Fruit fly (Drosophila melanogaster) whole organism, pupa: ENCODE measurements around the gene CG4101.

ENCODE experiments used
- CG10348 ChIP-seq: fragments of 200-800 bp; sonication (Bioruptor generic); IDR thresholded peaks from 2 replicates; pipeline ENCODE4 v1.3.6; 2022; ENCODE audit warnings: missing biosample characterization, missing genetic modification characterization
- CG12605 ChIP-seq: fragments of 200-800 bp; sonication (Bioruptor generic); IDR thresholded peaks from 2 replicates; pipeline ENCODE4 v1.3.6; 2022; ENCODE audit warnings: missing biosample characterization, missing genetic modification characterization
- CG15710 ChIP-seq: fragments of 200-800 bp; sonication (Bioruptor generic); optimal IDR thresholded peaks from 2 replicates; lab custom pipeline; 2018; ENCODE audit warnings: missing biosample characterization, mild to moderate bottlenecking, missing genetic modification characterization, moderate library complexity
- CG34367 ChIP-seq: fragments of 200-800 bp; sonication (Bioruptor generic); optimal IDR thresholded peaks from 2 replicates; lab custom pipeline; 2018; ENCODE audit warnings: missing biosample characterization, mild to moderate bottlenecking, missing genetic modification characterization
- CG4496 ChIP-seq: fragments of 200-800 bp; sonication (Bioruptor generic); IDR thresholded peaks from 3 replicates; pipeline ENCODE4 v1.3.6; 2022; ENCODE audit warnings: missing biosample characterization, missing genetic modification characterization
- CG8301 ChIP-seq: fragments of 200-800 bp; sonication (Bioruptor generic); optimal IDR thresholded peaks from 2 replicates; lab custom pipeline; 2018; ENCODE audit warnings: missing biosample characterization, mild to moderate bottlenecking, missing genetic modification characterization
- Ets98B ChIP-seq: fragments of 200-800 bp; sonication (Bioruptor generic); IDR thresholded peaks from 2 replicates; pipeline ENCODE4 v1.3.6; 2022; ENCODE audit warnings: missing biosample characterization, missing genetic modification characterization
- Pif1A ChIP-seq: fragments of 200-800 bp; sonication (Bioruptor generic); optimal IDR thresholded peaks from 3 replicates; lab custom pipeline; 2016; ENCODE audit warnings: missing biosample characterization, missing genetic modification characterization
- Pif1B ChIP-seq: fragments of 200-800 bp; sonication (Bioruptor generic); optimal IDR thresholded peaks from 3 replicates; lab custom pipeline; 2016; ENCODE audit warnings: missing biosample characterization, missing genetic modification characterization
- Snoo ChIP-seq: fragments of 200-800 bp; sonication (Bioruptor generic); optimal IDR thresholded peaks from 3 replicates; lab custom pipeline; 2017; ENCODE audit warnings: missing biosample characterization, mild to moderate bottlenecking, missing genetic modification characterization, inconsistent platforms
- fd96Ca ChIP-seq: fragments of 200-800 bp; sonication (Bioruptor generic); IDR thresholded peaks from 3 replicates; pipeline ENCODE4 v1.3.6; 2022; ENCODE audit warnings: missing biosample characterization, missing genetic modification characterization

DNA sequence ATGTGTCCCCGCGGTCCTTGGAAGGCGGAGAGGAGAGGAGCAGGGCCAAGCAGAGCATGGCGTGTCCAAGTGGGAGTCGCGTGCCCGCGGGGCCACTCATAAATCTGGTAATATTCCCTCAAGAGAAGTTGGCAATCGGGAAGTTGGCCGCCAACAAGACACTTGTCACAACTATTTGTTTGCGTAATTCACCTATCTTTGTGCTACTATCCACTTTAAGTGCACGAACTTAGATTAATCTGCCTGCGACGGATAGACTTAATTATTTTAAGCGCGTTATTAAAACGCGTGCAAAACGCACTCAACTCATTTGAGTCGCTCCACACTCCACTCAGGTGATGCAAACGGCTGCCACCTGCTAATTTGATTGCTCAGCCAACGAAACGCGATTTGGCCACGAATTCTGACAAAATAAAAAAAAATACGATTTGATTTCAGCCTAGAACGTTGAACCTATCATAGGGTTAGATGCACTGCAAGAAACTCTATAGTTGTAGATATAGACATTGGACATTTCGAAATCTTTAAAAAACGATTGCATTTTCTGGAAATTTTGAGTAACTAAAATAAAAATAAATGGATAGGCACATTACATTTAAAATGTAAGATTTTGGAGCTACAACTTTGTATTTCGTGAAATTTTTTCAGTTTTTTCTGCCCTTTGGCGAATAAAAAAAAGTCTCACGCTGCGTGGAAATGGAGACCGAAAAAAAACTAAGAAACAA lies 41.1 kb upstream of the CG4101 start:
- TF ChIP-seq CG4496 (0 out of 3 replicates have a peak, but pooled peaks have one; percentile 6), Snoo (tag; lab: Kevin White, UChicago) (no peak), CG10348 (GFP tag; lab: Robert Waterston, UW) (no peak), Ets98B (GFP tag; lab: Robert Waterston, UW) (no peak), Pif1B (GFP tag; lab: Kevin White, UChicago) (no peak), CG34367 (no peak), Pif1A (GFP tag; lab: Kevin White, UChicago) (no peak), CG15710 (no peak), CG12605 (GFP tag; lab: Robert Waterston, UW) (no peak), CG8301 (tag; lab: Kevin White, UChicago) (peak; percentile 7), fd96Ca (GFP tag; lab: Robert Waterston, UW) (no peak)
